Worm (Caenorhabditis elegans) whole organism, mixed stage, embryonic: ENCODE results near the gene Y51A2A.12.

Experiments used
- M03D4.4 ChIP-seq: sonication (generic microtip); optimal IDR thresholded peaks from 2 replicates; lab custom pipeline; 2017; ENCODE audit warnings: mild to moderate bottlenecking, missing genetic modification characterization, missing compliant biosample characterization
- bed-3 ChIP-seq: fragments of 200-800 bp; sonication (Bioruptor generic); optimal IDR thresholded peaks from 3 replicates; lab custom pipeline; 2018; ENCODE audit warnings: mild to moderate bottlenecking, missing genetic modification characterization, moderate library complexity, missing compliant biosample characterization
- blmp-1 ChIP-seq: fragments of 150-350 bp; optimal IDR thresholded peaks from 2 replicates; lab custom pipeline; 2014; ENCODE audit warnings: missing biosample characterization, missing genetic modification characterization
- ceh-39 ChIP-seq: fragments of 150-350 bp; optimal IDR thresholded peaks from 2 replicates; lab custom pipeline; 2014; ENCODE audit warnings: missing biosample characterization, missing genetic modification characterization
- ceh-43 ChIP-seq: fragments of 200-800 bp; sonication (Bioruptor generic); optimal IDR thresholded peaks from 2 replicates; lab custom pipeline; 2018; ENCODE audit warnings: mild to moderate bottlenecking, missing genetic modification characterization, moderate library complexity, missing compliant biosample characterization
- ceh-83 ChIP-seq: fragments of 200-800 bp; sonication (Bioruptor generic); optimal IDR thresholded peaks from 2 replicates; lab custom pipeline; 2018; ENCODE audit warnings: mild to moderate bottlenecking, missing genetic modification characterization, missing compliant biosample characterization
- ces-1 ChIP-seq: fragments of 150-350 bp; optimal IDR thresholded peaks from 2 replicates; lab custom pipeline; 2014; ENCODE audit warnings: missing biosample characterization, missing genetic modification reagents, missing genetic modification characterization
- cnd-1 ChIP-seq: fragments of 200-800 bp; sonication (Bioruptor generic); optimal IDR thresholded peaks from 2 replicates; lab custom pipeline; 2018; ENCODE audit warnings: mild to moderate bottlenecking, missing genetic modification characterization, missing compliant biosample characterization
- drap-1 ChIP-seq: fragments of 200-800 bp; sonication (Bioruptor generic); optimal IDR thresholded peaks from 3 replicates; lab custom pipeline; 2018; ENCODE audit warnings: mild to moderate bottlenecking, missing genetic modification characterization, missing compliant biosample characterization
- elt-1 ChIP-seq: sonication (generic microtip); optimal IDR thresholded peaks from 2 replicates; lab custom pipeline; 2017; ENCODE audit warnings: missing genetic modification characterization, mild to moderate bottlenecking, missing compliant biosample characterization, antibody characterized with exemption, moderate library complexity, borderline replicate concordance; ENCODE audit not compliant: insufficient read depth
- elt-3 ChIP-seq: fragments of 150-350 bp; optimal IDR thresholded peaks from 2 replicates; lab custom pipeline; 2014; ENCODE audit warnings: missing biosample characterization, missing genetic modification characterization
- flh-1 ChIP-seq: fragments of 200-800 bp; sonication (Bioruptor generic); optimal IDR thresholded peaks from 2 replicates; lab custom pipeline; 2018; ENCODE audit warnings: mild to moderate bottlenecking, missing genetic modification characterization, moderate library complexity, missing compliant biosample characterization
- ham-2 ChIP-seq: fragments of 200-800 bp; sonication (Bioruptor generic); optimal IDR thresholded peaks from 2 replicates; lab custom pipeline; 2018; ENCODE audit warnings: mild to moderate bottlenecking, missing genetic modification characterization, missing compliant biosample characterization
- hlh-1 ChIP-seq: fragments of 150-350 bp; optimal IDR thresholded peaks from 2 replicates; lab custom pipeline; 2014; ENCODE audit warnings: missing biosample characterization, missing genetic modification reagents, missing genetic modification characterization
- lin-13 ChIP-seq: fragments of 150-350 bp; optimal IDR thresholded peaks from 2 replicates; lab custom pipeline; 2014; ENCODE audit warnings: missing biosample characterization, missing genetic modification characterization
- lin-32 ChIP-seq: fragments of 200-800 bp; sonication (Bioruptor generic); optimal IDR thresholded peaks from 2 replicates; lab custom pipeline; 2018; ENCODE audit warnings: mild to moderate bottlenecking, missing genetic modification characterization, missing compliant biosample characterization
- lsy-2 ChIP-seq: fragments of 150-350 bp; optimal IDR thresholded peaks from 2 replicates; lab custom pipeline; 2014; ENCODE audit warnings: missing biosample characterization, missing genetic modification characterization
- mab-5 ChIP-seq: fragments of 150-350 bp; optimal IDR thresholded peaks from 2 replicates; lab custom pipeline; 2014; ENCODE audit warnings: missing biosample characterization, missing genetic modification characterization
- mep-1 ChIP-seq: fragments of 150-350 bp; optimal IDR thresholded peaks from 2 replicates; lab custom pipeline; 2017; ENCODE audit warnings: missing biosample characterization, missing genetic modification reagents, missing genetic modification characterization, inconsistent platforms
- mls-2 ChIP-seq: sonication (generic microtip); optimal IDR thresholded peaks from 2 replicates; lab custom pipeline; 2016; ENCODE audit warnings: mild to moderate bottlenecking, missing genetic modification characterization, moderate library complexity, missing compliant biosample characterization
- nhr-12 ChIP-seq: fragments of 150-350 bp; optimal IDR thresholded peaks from 2 replicates; lab custom pipeline; 2014; ENCODE audit warnings: missing biosample characterization, missing genetic modification characterization
- nhr-2 ChIP-seq: fragments of 150-350 bp; optimal IDR thresholded peaks from 2 replicates; lab custom pipeline; 2014; ENCODE audit warnings: missing biosample characterization, missing genetic modification characterization
- nhr-237 ChIP-seq: fragments of 150-350 bp; optimal IDR thresholded peaks from 2 replicates; lab custom pipeline; 2014; ENCODE audit warnings: missing biosample characterization, missing genetic modification characterization
- nhr-28 ChIP-seq: fragments of 150-350 bp; optimal IDR thresholded peaks from 2 replicates; lab custom pipeline; 2014; ENCODE audit warnings: missing biosample characterization, missing genetic modification characterization
- nhr-76 ChIP-seq: sonication (generic microtip); optimal IDR thresholded peaks from 2 replicates; lab custom pipeline; 2017; ENCODE audit warnings: missing biosample characterization, missing genetic modification characterization
- pha-4 ChIP-seq: fragments of 150-350 bp; optimal IDR thresholded peaks from 2 replicates; lab custom pipeline; 2018; ENCODE audit warnings: missing biosample characterization, missing genetic modification reagents, missing genetic modification characterization
- sem-2 ChIP-seq: fragments of 200-800 bp; sonication (Bioruptor generic); optimal IDR thresholded peaks from 2 replicates; lab custom pipeline; 2018; ENCODE audit warnings: mild to moderate bottlenecking, missing genetic modification characterization, missing compliant biosample characterization
- snpc-4 ChIP-seq: fragments of 150-350 bp; optimal IDR thresholded peaks from 2 replicates; lab custom pipeline; 2014; ENCODE audit warnings: missing biosample characterization, missing genetic modification characterization
- sptf-1 ChIP-seq: sonication (generic microtip); optimal IDR thresholded peaks from 2 replicates; lab custom pipeline; 2017; ENCODE audit warnings: mild to moderate bottlenecking, missing genetic modification characterization, moderate library complexity, missing compliant biosample characterization
- tbx-8 ChIP-seq: fragments of 200-800 bp; sonication (Bioruptor generic); optimal IDR thresholded peaks from 2 replicates; lab custom pipeline; 2018; ENCODE audit warnings: mild to moderate bottlenecking, missing genetic modification characterization, moderate library complexity, missing compliant biosample characterization
- unc-120 ChIP-seq: sonication (generic microtip); optimal IDR thresholded peaks from 2 replicates; lab custom pipeline; 2017; ENCODE audit warnings: missing genetic modification characterization, missing compliant biosample characterization; ENCODE audit not compliant: poor library complexity, severe bottlenecking
- unc-39 ChIP-seq: fragments of 150-350 bp; optimal IDR thresholded peaks from 2 replicates; lab custom pipeline; 2014; ENCODE audit warnings: missing biosample characterization, missing genetic modification characterization

The Y51A2A.12 gene

DNA sequence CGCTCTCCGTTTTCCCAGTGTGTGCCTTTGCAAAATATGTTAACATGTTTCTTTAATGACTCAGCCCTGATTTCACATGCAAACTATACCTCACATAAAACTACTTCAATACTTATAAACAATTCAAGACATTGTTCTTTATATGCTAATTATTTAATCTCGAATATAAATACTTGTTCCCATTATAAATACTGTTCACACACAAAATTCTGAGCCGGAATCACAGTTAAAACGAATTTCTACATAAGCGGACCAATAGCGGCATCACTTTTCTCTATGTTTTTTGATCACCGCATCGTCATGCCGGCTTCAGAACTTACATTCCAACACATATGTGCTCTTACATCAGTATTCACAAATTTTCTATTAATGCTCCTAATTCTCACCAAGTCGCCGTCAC lies 37.9 kb upstream of the Y51A2A.12 start, which contains the start of gene R10E8.5:
Gene R10E8.5 (plus strand): TSS at position 301 of the 400 bp plus-strand sequence.
- TF ChIP-seq ceh-43 (GFP tag; lab: Kevin White, UChicago), result no peak
- TF ChIP-seq mab-5 (tag; lab: Kevin White, UChicago), result no peak
- TF ChIP-seq tbx-8 (GFP tag; lab: Kevin White, UChicago), result no peak
- TF ChIP-seq unc-120 (tag; lab: Kevin White, UChicago), result no peak
- TF ChIP-seq unc-39 (tag; lab: Kevin White, UChicago), result no peak
- TF ChIP-seq elt-3 (tag; lab: Kevin White, UChicago), result no peak
- no peak for TF ChIP-seq nhr-28 (tag; lab: Kevin White, UChicago)
- TF ChIP-seq lsy-2 (tag; lab: Kevin White, UChicago), result no peak
- no peak for TF ChIP-seq ces-1 (GFP tag; lab: Kevin White, UChicago)
- TF ChIP-seq mep-1 (tag; lab: Kevin White, UChicago), result no peak
- no peak for TF ChIP-seq pha-4 (tag; lab: Kevin White, UChicago)
- no peak for TF ChIP-seq drap-1 (GFP tag; lab: Kevin White, UChicago)
- TF ChIP-seq bed-3 (GFP tag; lab: Kevin White, UChicago), result no peak
- no peak for TF ChIP-seq sptf-1 (tag; lab: Kevin White, UChicago)
- TF ChIP-seq sem-2 (GFP tag; lab: Kevin White, UChicago), result no peak
- no peak for TF ChIP-seq hlh-1 (tag; lab: Kevin White, UChicago)
- TF ChIP-seq nhr-2 (tag; lab: Kevin White, UChicago), result no peak
- TF ChIP-seq lin-32 (GFP tag; lab: Kevin White, UChicago), result no peak
- TF ChIP-seq, all 35 proteins: peak for 0

DNA sequence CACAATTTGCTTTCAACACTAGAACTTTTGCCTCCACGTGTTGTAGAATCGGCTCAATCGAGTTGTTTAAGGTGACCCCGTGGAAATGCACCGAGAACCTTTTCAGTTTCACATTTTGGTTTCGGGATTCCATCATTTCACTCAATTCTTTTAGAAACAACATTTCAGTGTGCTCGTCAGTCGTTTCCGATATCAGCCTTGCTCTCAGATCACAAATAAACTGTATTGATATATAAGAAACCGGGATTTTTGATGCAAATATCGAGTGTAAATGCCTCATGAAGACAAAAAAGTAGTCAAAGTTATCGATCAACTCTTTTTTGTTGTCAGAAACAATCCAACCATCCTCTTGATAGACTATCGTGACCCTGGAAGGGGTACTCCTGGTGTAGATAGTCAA lies 26.9 kb upstream of the Y51A2A.12 start:
- TF ChIP-seq hlh-1 (tag; lab: Kevin White, UChicago) (no peak), flh-1 (no peak), unc-120 (tag; lab: Kevin White, UChicago) (no peak), elt-1 (tag; lab: Kevin White, UChicago) (no peak), tbx-8 (GFP tag; lab: Kevin White, UChicago) (no peak), nhr-2 (tag; lab: Kevin White, UChicago) (no peak), mab-5 (tag; lab: Kevin White, UChicago) (no peak), drap-1 (GFP tag; lab: Kevin White, UChicago) (no peak), blmp-1 (tag; lab: Kevin White, UChicago) (no peak), nhr-237 (no peak), nhr-76 (tag; lab: Kevin White, UChicago) (no peak), snpc-4 (no peak), elt-3 (tag; lab: Kevin White, UChicago) (no peak), cnd-1 (no peak), ceh-39 (tag; lab: Kevin White, UChicago) (no peak), mls-2 (tag; lab: Kevin White, UChicago) (no peak)

- TF ChIP-seq mls-2 (tag; lab: Kevin White, UChicago), result no peak
- no peak for TF ChIP-seq M03D4.4
- TF ChIP-seq flh-1, result no peak
- TF ChIP-seq nhr-12 (tag; lab: Kevin White, UChicago), result no peak
- TF ChIP-seq ceh-39 (tag; lab: Kevin White, UChicago), result no peak
- TF ChIP-seq lin-32 (GFP tag; lab: Kevin White, UChicago), result no peak
- no peak for TF ChIP-seq cnd-1
- no peak for TF ChIP-seq ham-2
- TF ChIP-seq nhr-76 (tag; lab: Kevin White, UChicago), result no peak
- TF ChIP-seq sem-2 (GFP tag; lab: Kevin White, UChicago), result no peak
- TF ChIP-seq nhr-28 (tag; lab: Kevin White, UChicago), result no peak
- no peak for TF ChIP-seq nhr-237
- TF ChIP-seq elt-3 (tag; lab: Kevin White, UChicago), result no peak
- TF ChIP-seq pha-4 (tag; lab: Kevin White, UChicago), result no peak
- no peak for TF ChIP-seq sptf-1 (tag; lab: Kevin White, UChicago)
- TF ChIP-seq lin-13 (tag; lab: Kevin White, UChicago), result no peak
Measured at ce11 chrV:18266238-18266637, 26.2 kb upstream of the Y51A2A.12 start, which contains the start of gene R10E8.6. Gene R10E8.6, minus strand, starts transcription at chrV:18266391.

- TF ChIP-seq unc-120 (tag; lab: Kevin White, UChicago) (no peak), mep-1 (tag; lab: Kevin White, UChicago) (no peak), blmp-1 (tag; lab: Kevin White, UChicago) (no peak), sptf-1 (tag; lab: Kevin White, UChicago) (no peak), pha-4 (tag; lab: Kevin White, UChicago) (no peak), cnd-1 (no peak), ceh-83 (GFP tag; lab: Kevin White, UChicago) (no peak), elt-1 (tag; lab: Kevin White, UChicago) (no peak), ces-1 (GFP tag; lab: Kevin White, UChicago) (no peak), flh-1 (no peak), unc-39 (tag; lab: Kevin White, UChicago) (no peak), nhr-12 (tag; lab: Kevin White, UChicago) (no peak), drap-1 (GFP tag; lab: Kevin White, UChicago) (no peak), elt-3 (tag; lab: Kevin White, UChicago) (no peak)
Measured at ce11 chrV:18268744-18269143, 23.7 kb upstream of the Y51A2A.12 start, which contains the start of gene fbxa-213. Gene fbxa-213, minus strand, starts transcription at chrV:18268844.
